Worm (Caenorhabditis elegans): ENCODE results near the gene H03G16.1.

ce11 chrX:15073479-15073878, 19.8 kb downstream of the H03G16.1 start:
- no peak for TF ChIP-seq lim-6 (tag; optimal IDR thresholded peaks at IDR 0.05)
- no peak for TF ChIP-seq pha-4 (tag; optimal IDR thresholded peaks at IDR 0.05)
- no peak for TF ChIP-seq odd-2 (tag; optimal IDR thresholded peaks at IDR 0.05)
- TF ChIP-seq pag-3 (tag; optimal IDR thresholded peaks at IDR 0.05; ENCODE audit: borderline replicate concordance): no peak
- TF ChIP-seq hlh-6 (tag; optimal IDR thresholded peaks at IDR 0.05): no peak
- no peak for TF ChIP-seq eyg-1 (tag; optimal IDR thresholded peaks at IDR 0.05)
- no peak for TF ChIP-seq ceh-18 (tag; optimal IDR thresholded peaks at IDR 0.05)
- TF ChIP-seq ahr-1 (tag; optimal IDR thresholded peaks at IDR 0.05): no peak
- no peak for TF ChIP-seq madf-2 (tag; optimal IDR thresholded peaks at IDR 0.05)

Data from whole organism, late embryonic.